Worm (Caenorhabditis elegans) whole organism, late embryonic: ENCODE results near the gene K01D12.8.

Source experiments
- C08G9.2 ChIP-seq: sonication (generic microtip); optimal IDR thresholded peaks from 2 replicates; lab custom pipeline; 2016; ENCODE audit warnings: mild to moderate bottlenecking, missing genetic modification characterization, moderate library complexity, missing compliant biosample characterization
- ceh-2 ChIP-seq: sonication (generic microtip); optimal IDR thresholded peaks from 2 replicates; lab custom pipeline; 2016; ENCODE audit warnings: missing genotype, missing genetic modification characterization, missing compliant biosample characterization
- ceh-24 ChIP-seq: sonication (generic microtip); optimal IDR thresholded peaks from 2 replicates; lab custom pipeline; 2016; ENCODE audit warnings: mild to moderate bottlenecking, missing genetic modification characterization, missing compliant biosample characterization
- ceh-31 ChIP-seq: sonication (generic microtip); optimal IDR thresholded peaks from 2 replicates; lab custom pipeline; 2016; ENCODE audit warnings: missing genetic modification characterization, missing compliant biosample characterization
- elt-2 ChIP-seq: sonication (generic microtip); optimal IDR thresholded peaks from 2 replicates; lab custom pipeline; 2016; ENCODE audit warnings: missing genetic modification reagents, missing genetic modification characterization, missing compliant biosample characterization
- pros-1 ChIP-seq: fragments of 150-350 bp; optimal IDR thresholded peaks from 2 replicates; lab custom pipeline; 2014; ENCODE audit warnings: missing biosample characterization, missing genetic modification reagents, missing genetic modification characterization
- zip-5 ChIP-seq: sonication (generic microtip); optimal IDR thresholded peaks from 2 replicates; lab custom pipeline; 2016; ENCODE audit warnings: missing genetic modification characterization, missing compliant biosample characterization

- no peak for TF ChIP-seq ceh-31 (tag; lab: Kevin White, UChicago)
- TF ChIP-seq zip-5 (tag; lab: Kevin White, UChicago): no peak
- no peak for TF ChIP-seq ceh-2
- TF ChIP-seq C08G9.2 (tag; lab: Kevin White, UChicago): no peak
- no peak for TF ChIP-seq pros-1 (tag; lab: Kevin White, UChicago)
- no peak for TF ChIP-seq elt-2 (tag; lab: Kevin White, UChicago)
- TF ChIP-seq ceh-24 (tag; lab: Kevin White, UChicago): no peak
Observed at ce11 chrV:12433105-12433504, 30.6 kb downstream of the K01D12.8 start.
